Fruit fly (Drosophila melanogaster) whole organism, embryonic: ENCODE results near the gene CG31910.

Experiments
- Scr ChIP-seq: fragments of 200-800 bp; sonication (Bioruptor generic); IDR thresholded peaks from 2 replicates; pipeline ENCODE4 v1.3.6; 2022; ENCODE audit warnings: missing biosample characterization, missing genetic modification characterization; ENCODE audit not compliant: partially characterized antibody
- amos ChIP-seq: fragments of 200-800 bp; sonication (Bioruptor generic); IDR thresholded peaks from 2 replicates; pipeline ENCODE4 v1.3.6; 2022; ENCODE audit warnings: missing biosample characterization, missing genetic modification characterization; ENCODE audit not compliant: partially characterized antibody
- az2 ChIP-seq: fragments of 200-800 bp; sonication (Bioruptor generic); optimal IDR thresholded peaks from 3 replicates; lab custom pipeline; 2016; ENCODE audit warnings: missing biosample characterization, missing genetic modification characterization
- cato ChIP-seq: fragments of 200-800 bp; sonication (Bioruptor generic); optimal IDR thresholded peaks from 2 replicates; lab custom pipeline; 2016; ENCODE audit warnings: missing biosample characterization, missing genetic modification characterization, borderline replicate concordance
- caup ChIP-seq: fragments of 200-800 bp; sonication (Bioruptor generic); optimal IDR thresholded peaks from 3 replicates; lab custom pipeline; 2017; ENCODE audit warnings: missing biosample characterization, mild to moderate bottlenecking, missing genetic modification characterization, moderate library complexity; ENCODE audit not compliant: severe bottlenecking
- h ChIP-seq: fragments of >200 bp; optimal IDR thresholded peaks from 2 replicates; lab custom pipeline; 2017
- pum ChIP-seq: fragments of 200-800 bp; sonication (Bioruptor generic); optimal IDR thresholded peaks from 2 replicates; lab custom pipeline; 2016; ENCODE audit warnings: missing biosample characterization, missing genetic modification characterization
- sim ChIP-seq: fragments of 200-800 bp; sonication (Bioruptor generic); IDR thresholded peaks from 2 replicates; pipeline ENCODE4 v1.3.6; 2022; ENCODE audit warnings: missing biosample characterization, missing genetic modification characterization
- wor ChIP-seq: fragments of 200-800 bp; sonication (Bioruptor generic); IDR thresholded peaks from 2 replicates; pipeline ENCODE4 v1.3.6; 2022; ENCODE audit warnings: missing biosample characterization, missing genetic modification characterization

DNA sequence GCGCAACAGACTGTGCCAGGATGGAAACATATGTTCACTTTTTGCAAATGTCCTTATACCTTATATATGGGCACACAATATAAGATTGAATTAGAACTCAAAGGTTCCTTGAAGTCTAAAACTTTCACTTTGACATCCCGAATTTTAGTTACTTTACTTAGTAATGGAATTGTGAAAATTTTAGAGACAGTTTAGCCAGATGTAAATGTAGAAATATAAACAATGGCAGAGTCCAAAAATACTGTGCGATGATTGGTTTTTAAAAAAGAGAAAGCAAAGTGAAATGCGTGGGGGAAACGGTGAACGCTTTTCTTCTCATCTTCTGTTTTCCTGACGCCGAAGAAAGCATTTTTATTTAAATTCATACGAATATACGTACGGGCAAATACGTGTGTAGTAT, 2.4 kb upstream of the CG31910 start, which contains the start of gene CG44271:
- no peak for TF ChIP-seq pum (GFP tag; lab: Kevin White, UChicago)
- no peak for TF ChIP-seq amos (GFP tag; lab: Robert Waterston, UW)
- no peak for TF ChIP-seq az2 (GFP tag; lab: Kevin White, UChicago)
- no peak for TF ChIP-seq cato (GFP tag; lab: Kevin White, UChicago)
- TF ChIP-seq sim (GFP tag; lab: Robert Waterston, UW), result no peak
- no peak for TF ChIP-seq h (lab: Kevin White, UChicago)
- no peak for TF ChIP-seq wor (GFP tag; lab: Robert Waterston, UW)
- TF ChIP-seq caup, result no peak
- no peak for TF ChIP-seq Scr (GFP tag; lab: Robert Waterston, UW)
